Fruit fly (Drosophila melanogaster) Kc167 (cell line): ENCODE data around the gene Mct1.
A peak's percentile ranks its signal among the peaks of the same experiment; 100 is the strongest.

Experiments
- Myc ChIP-seq: fragments of >200 bp; optimal IDR thresholded peaks from 2 replicates; lab custom pipeline; 2017; ENCODE audit warnings: missing external identifiers
- Sin3A ChIP-seq: fragments of >200 bp; optimal IDR thresholded peaks from 2 replicates; lab custom pipeline; 2018; ENCODE audit warnings: missing external identifiers
- h ChIP-seq: fragments of >200 bp; optimal IDR thresholded peaks from 3 replicates; lab custom pipeline; 2018; ENCODE audit warnings: missing external identifiers
- insv ChIP-seq: fragments of >200 bp; optimal IDR thresholded peaks from 3 replicates; lab custom pipeline; 2018; ENCODE audit warnings: missing external identifiers
- psq ChIP-seq: fragments of >200 bp; optimal IDR thresholded peaks from 2 replicates; lab custom pipeline; 2017; ENCODE audit warnings: missing external identifiers
- ttk ChIP-seq: sonication (Bioruptor generic); optimal IDR thresholded peaks from 2 replicates; lab custom pipeline; 2017; ENCODE audit warnings: missing external identifiers

The Mct1 gene

DNA sequence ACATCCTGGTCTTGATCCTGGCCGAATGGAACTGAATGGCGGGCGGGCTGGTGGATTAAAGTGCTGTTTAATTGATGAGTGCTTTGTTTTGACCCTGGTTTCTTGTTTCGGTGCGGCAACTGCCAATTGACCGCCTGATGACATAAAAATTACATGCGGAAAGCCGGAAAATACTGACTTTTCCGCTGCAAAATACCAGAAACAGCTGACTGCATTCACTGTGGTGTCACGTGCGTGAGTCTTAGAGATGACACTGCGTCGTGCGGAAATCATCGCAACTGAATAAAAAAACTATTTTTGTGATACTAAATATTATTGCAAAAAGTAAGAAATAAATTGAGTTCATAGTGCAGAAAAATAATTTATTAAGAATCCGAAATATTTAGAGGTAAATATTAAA is 39.5 kb upstream of the Mct1 start, which contains the start of gene bcn92:
Gene bcn92 (minus strand): TSS at position 170 of the 400 bp plus-strand sequence.
- TF ChIP-seq ttk (lab: Kevin White, UChicago) (no peak), h (lab: Kevin White, UChicago) (no peak), psq (lab: Kevin White, UChicago) (no peak), Sin3A (no peak), Myc (no peak), insv (no peak)

DNA sequence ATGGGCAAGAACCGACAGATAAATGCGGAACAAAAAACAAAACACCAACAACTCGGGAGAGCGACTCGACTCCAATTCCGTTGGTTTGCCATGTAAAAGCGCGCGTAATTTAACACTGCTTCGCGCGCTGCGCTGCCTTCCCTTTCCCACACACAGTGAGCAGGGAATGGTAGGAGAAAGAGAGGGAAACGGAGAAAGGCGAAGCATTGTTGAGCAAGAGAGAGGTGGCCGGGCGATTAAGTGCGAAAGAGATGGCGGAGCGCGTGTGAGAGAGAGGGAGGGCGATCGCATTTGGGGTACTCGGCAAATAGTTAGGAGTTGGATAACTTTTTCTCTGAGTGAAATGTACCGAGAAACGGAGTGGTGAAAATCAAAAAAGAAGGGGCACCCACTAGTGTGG is 33.1 kb upstream of the Mct1 start:
- TF ChIP-seq psq (lab: Kevin White, UChicago) (no peak), Sin3A (no peak), h (lab: Kevin White, UChicago) (peak; percentile 74), insv (peak; percentile 88)

dm6 chrX:2157929-2158610 is 30.9 kb upstream of the Mct1 start:
- TF ChIP-seq Myc (no peak), ttk (lab: Kevin White, UChicago) (no peak), psq (lab: Kevin White, UChicago) (no peak), Sin3A (no peak), insv (no peak), h (lab: Kevin White, UChicago) (no peak)

DNA sequence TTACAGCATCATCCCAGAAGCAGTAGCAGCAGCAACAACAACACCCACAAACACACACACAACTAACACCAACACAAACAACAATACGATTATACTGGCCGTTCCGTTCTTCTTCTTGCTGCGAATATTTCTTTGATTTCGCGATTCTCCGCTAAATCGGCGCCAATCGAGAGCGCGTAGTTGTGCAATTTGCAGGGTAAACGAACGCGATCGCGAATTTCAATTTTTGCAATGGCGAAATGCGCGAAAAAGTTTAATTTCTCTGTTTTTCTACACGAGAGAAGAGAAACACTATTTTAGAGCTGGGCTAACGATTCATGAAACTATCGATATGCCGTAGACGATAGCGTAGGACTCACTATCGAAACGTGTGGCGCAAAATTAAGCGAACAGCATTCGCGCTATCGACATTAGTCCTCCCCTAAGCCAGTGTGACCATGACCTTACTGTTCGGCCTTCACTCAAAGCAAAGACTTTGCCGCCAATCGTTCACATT is 30.3 kb upstream of the Mct1 start, which contains the start of gene wapl:
Gene wapl (minus strand): TSS at position 316 of the 496 bp plus-strand sequence.
- TF ChIP-seq ttk (lab: Kevin White, UChicago) (no peak), h (lab: Kevin White, UChicago) (no peak), Sin3A (no peak), psq (lab: Kevin White, UChicago) (no peak), Myc (no peak), insv (no peak)

- TF ChIP-seq Sin3A (no peak), psq (lab: Kevin White, UChicago) (no peak), insv (no peak), h (lab: Kevin White, UChicago) (no peak), ttk (lab: Kevin White, UChicago) (no peak)
Observed at dm6 chrX:2161020-2161419, 28.0 kb upstream of the Mct1 start.

DNA sequence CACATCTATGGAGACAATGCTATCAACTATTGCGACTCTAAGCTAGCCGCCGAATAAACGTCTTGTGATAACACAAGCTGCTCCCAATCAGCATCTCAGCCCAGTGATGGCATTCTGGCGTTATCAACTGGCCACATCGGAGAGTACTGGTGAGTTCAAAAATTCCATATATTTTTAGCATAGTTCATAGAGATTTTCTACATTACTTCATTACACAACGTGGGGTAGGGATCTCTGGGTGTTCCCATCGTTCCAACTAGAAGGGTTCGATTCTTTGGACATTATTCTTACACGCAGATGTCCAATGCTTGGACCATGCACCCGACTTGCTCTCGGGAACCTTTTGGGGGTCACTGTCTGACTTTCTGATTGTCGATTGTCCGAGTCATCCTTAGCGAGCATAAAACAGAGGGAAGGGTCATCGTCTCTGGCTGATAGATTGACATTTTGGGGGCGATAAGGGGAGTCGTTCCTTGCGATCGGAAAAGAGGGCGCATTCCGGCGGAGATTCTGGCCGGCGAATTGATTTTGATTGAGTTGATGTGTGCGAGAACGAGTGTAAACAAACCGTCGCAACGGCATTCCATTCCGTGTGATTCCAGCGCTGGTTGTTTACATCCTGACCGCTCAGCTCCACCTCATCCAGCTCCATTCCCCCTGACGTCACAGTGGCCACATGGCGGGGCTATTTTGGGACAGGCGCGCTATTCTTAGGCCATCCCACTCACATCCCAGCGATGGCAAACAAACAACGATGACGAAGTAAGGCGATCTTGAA is 26.7 kb upstream of the Mct1 start, which contains the start of the genes Cyp4d1 and CG3630:
Gene Cyp4d1 (minus strand): TSS at position 51 of the 778 bp plus-strand sequence.
Gene CG3630 (plus strand): TSS at position 67 of the 778 bp plus-strand sequence.
- no peak for TF ChIP-seq h (lab: Kevin White, UChicago)

- TF ChIP-seq Myc = no peak
- TF ChIP-seq insv = no peak
- no peak for TF ChIP-seq h (lab: Kevin White, UChicago)
- TF ChIP-seq ttk (lab: Kevin White, UChicago) = no peak
- no peak for TF ChIP-seq Sin3A
- no peak for TF ChIP-seq psq (lab: Kevin White, UChicago)
Observed at dm6 chrX:2163358-2163757, 25.6 kb upstream of the Mct1 start.

- no peak for TF ChIP-seq ttk (lab: Kevin White, UChicago)
- no peak for TF ChIP-seq psq (lab: Kevin White, UChicago)
- no peak for TF ChIP-seq Sin3A
- TF ChIP-seq Myc = no peak
- no peak for TF ChIP-seq h (lab: Kevin White, UChicago)
- TF ChIP-seq insv = no peak
Observed at dm6 chrX:2165394-2165793, 23.6 kb upstream of the Mct1 start.

dm6 chrX:2166129-2166528 is 22.9 kb upstream of the Mct1 start:
- no peak for TF ChIP-seq psq (lab: Kevin White, UChicago)
- no peak for TF ChIP-seq Sin3A
- no peak for TF ChIP-seq insv
- no peak for TF ChIP-seq h (lab: Kevin White, UChicago)
- no peak for TF ChIP-seq Myc
- no peak for TF ChIP-seq ttk (lab: Kevin White, UChicago)

DNA sequence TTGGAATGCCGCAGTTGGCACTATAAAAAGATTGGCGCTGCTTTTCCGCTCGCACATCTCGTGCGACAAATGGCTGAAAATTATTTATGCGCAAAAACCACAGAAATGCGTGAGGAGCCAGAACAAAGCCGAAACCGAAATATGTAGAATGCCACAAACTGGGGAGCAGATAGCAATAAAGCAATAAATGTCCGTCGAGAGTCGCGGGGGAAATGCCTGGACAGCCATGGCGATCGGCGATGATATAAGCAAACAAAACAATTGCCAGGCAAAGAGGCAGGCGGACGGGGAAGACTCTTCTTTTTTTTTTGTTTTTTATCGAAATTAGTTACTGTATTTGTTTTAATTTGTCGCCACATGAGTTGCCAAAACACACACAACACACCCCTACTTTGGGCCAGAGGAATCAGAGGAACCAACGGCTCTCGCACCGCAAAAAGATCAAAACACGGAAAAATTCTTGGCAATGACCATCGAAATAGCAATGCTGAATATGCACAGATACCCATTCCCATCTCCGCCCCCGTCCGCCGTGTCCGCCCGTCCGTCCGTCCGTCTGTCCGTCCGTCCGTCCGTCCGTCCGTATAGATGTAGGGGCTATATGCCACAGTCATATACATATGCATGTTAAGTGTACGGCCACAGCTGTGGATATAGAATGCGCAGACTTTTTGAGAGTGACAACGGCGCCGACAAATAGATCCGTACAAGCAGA is 20.3 kb upstream of the Mct1 start:
- TF ChIP-seq Myc = no peak
- no peak for TF ChIP-seq h (lab: Kevin White, UChicago)
- no peak for TF ChIP-seq psq (lab: Kevin White, UChicago)
- no peak for TF ChIP-seq insv
- TF ChIP-seq Sin3A = no peak
- TF ChIP-seq ttk (lab: Kevin White, UChicago) = no peak

DNA sequence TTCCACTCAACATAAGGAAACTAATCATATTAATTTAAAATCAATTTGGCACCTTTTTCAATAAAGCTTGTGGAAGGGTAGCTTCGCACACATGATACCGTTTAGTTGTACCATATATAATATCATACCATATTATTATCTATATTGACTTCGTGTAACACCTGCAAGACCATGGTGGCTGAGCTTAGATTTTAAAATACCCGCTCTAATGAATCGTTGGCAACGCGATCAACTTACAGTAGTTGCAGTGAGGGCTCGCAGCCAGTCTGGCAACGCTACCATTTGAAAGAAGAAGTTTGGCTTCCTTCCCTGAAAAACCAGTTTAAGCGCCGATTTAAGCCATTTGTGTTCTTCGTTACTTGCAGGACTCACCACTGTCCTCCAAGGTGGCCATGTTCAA is 18.6 kb upstream of the Mct1 start:
- TF ChIP-seq psq (lab: Kevin White, UChicago) (no peak), Myc (no peak), h (lab: Kevin White, UChicago) (no peak), insv (no peak), ttk (lab: Kevin White, UChicago) (no peak), Sin3A (no peak)

DNA sequence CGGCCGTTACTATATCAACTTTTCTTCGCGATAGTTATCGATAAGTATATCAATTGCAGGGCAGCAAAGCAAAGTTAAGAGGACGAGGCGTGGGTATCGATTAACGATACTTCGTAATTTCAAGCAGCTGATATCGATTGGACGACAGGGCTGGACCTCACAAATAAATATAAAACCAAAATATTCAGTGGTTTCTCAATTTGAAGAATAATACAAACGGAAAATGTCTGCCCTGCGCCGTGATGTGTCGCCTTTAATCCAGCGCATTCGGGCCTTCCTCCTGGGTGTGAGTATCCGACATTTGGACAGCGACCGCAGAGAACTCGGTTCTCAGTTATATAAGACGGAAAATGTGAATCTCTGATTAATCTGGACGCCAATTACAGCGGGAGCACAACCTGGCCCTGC is 16.6 kb upstream of the Mct1 start, which contains the start of gene ND-B14.5A:
Gene ND-B14.5A (plus strand): TSS at position 107 of the 408 bp plus-strand sequence.
- TF ChIP-seq psq (lab: Kevin White, UChicago) (no peak), insv (no peak), ttk (lab: Kevin White, UChicago) (no peak), Myc (no peak), h (lab: Kevin White, UChicago) (no peak)
